Worm (Caenorhabditis elegans) whole organism, L4 larva: ENCODE measurements around the gene C45G9.9.

Experiments
- D1046.2 ChIP-seq: fragments of 200-800 bp; sonication (Bioruptor generic); IDR thresholded peaks from 2 replicates; pipeline ENCODE4 v1.3.6; 2022; ENCODE audit warnings: missing genetic modification characterization, missing compliant biosample characterization
- F49E8.2 ChIP-seq: sonication (generic microtip); optimal IDR thresholded peaks from 2 replicates; lab custom pipeline; 2016; ENCODE audit warnings: missing compliant biosample characterization, mild to moderate bottlenecking, missing genetic modification characterization, borderline replicate concordance
- T20F7.1 ChIP-seq: fragments of 200-800 bp; sonication (Bioruptor generic); optimal IDR thresholded peaks from 2 replicates; lab custom pipeline; 2018; ENCODE audit warnings: mild to moderate bottlenecking, missing genetic modification characterization, missing compliant biosample characterization
- Y48G9A.11 ChIP-seq: fragments of 200-800 bp; sonication (Bioruptor generic); IDR thresholded peaks from 2 replicates; pipeline ENCODE4 v1.3.6; 2022; ENCODE audit warnings: missing genetic modification reagents, missing genetic modification characterization, missing compliant biosample characterization
- Y5F2A.4 ChIP-seq: fragments of 200-800 bp; sonication (Bioruptor generic); optimal IDR thresholded peaks from 2 replicates; lab custom pipeline; 2018; ENCODE audit warnings: mild to moderate bottlenecking, missing genetic modification characterization, missing compliant biosample characterization
- Y75B8A.6 ChIP-seq: fragments of 200-800 bp; sonication (Bioruptor generic); IDR thresholded peaks from 2 replicates; pipeline ENCODE4 v1.3.6; 2022; ENCODE audit warnings: missing genetic modification reagents, missing genetic modification characterization, missing compliant biosample characterization
- ZK337.2 ChIP-seq: fragments of 200-800 bp; sonication (Bioruptor generic); IDR thresholded peaks from 2 replicates; pipeline ENCODE4 v1.3.6; 2022; ENCODE audit warnings: missing genetic modification reagents, missing genetic modification characterization, missing compliant biosample characterization
- aly-2 ChIP-seq: sonication (generic microtip); optimal IDR thresholded peaks from 2 replicates; lab custom pipeline; 2018; ENCODE audit warnings: missing biosample characterization, missing genetic modification characterization
- ama-1 ChIP-seq: fragments of 150-350 bp; optimal IDR thresholded peaks from 2 replicates; lab custom pipeline; 2014; ENCODE audit warnings: inconsistent platforms, mixed read lengths
- ceh-32 ChIP-seq: sonication (generic microtip); optimal IDR thresholded peaks from 2 replicates; lab custom pipeline; 2016; ENCODE audit warnings: mild to moderate bottlenecking, missing genetic modification characterization, missing compliant biosample characterization; ENCODE audit not compliant: poor library complexity
- ceh-44 ChIP-seq: fragments of 200-800 bp; sonication (Bioruptor generic); IDR thresholded peaks from 2 replicates; pipeline ENCODE4 v1.3.6; 2022; ENCODE audit warnings: missing genetic modification reagents, missing genetic modification characterization, missing compliant biosample characterization
- ceh-82 ChIP-seq: sonication (generic microtip); optimal IDR thresholded peaks from 2 replicates; lab custom pipeline; 2017; ENCODE audit warnings: missing biosample characterization, missing genetic modification characterization
- ces-1 ChIP-seq: fragments of 150-350 bp; sonication (generic microtip); optimal IDR thresholded peaks from 4 replicates; lab custom pipeline; 2014; ENCODE audit warnings: missing biosample characterization, missing genetic modification reagents, missing genetic modification characterization
- daf-16 ChIP-seq, 3 experiments: sonication (generic microtip); optimal IDR thresholded peaks; 2 replicates each; lab custom pipeline; 2016 to 2017; ENCODE audit warnings: missing genetic modification characterization in 3 of 3, missing genetic modification reagents in 3 of 3, mild to moderate bottlenecking in 2 of 3, missing compliant biosample characterization in 2 of 3, missing biosample characterization in 1 of 3, moderate library complexity in 1 of 3
- daf-19 ChIP-seq: fragments of 200-800 bp; sonication (Bioruptor generic); conservative IDR thresholded peaks from 2 replicates; pipeline ENCODE4 v1.3.6; 2022; ENCODE audit warnings: missing genetic modification characterization, missing compliant biosample characterization
- dpl-1 ChIP-seq: fragments of 150-350 bp; optimal IDR thresholded peaks from 2 replicates; lab custom pipeline; 2014; ENCODE audit warnings: missing biosample characterization, missing genetic modification reagents, missing genetic modification characterization
- duxl-1 ChIP-seq: sonication (generic microtip); optimal IDR thresholded peaks from 2 replicates; lab custom pipeline; 2016; ENCODE audit warnings: mild to moderate bottlenecking, missing genetic modification characterization, moderate library complexity, missing compliant biosample characterization; ENCODE audit not compliant: poor library complexity
- dve-1 ChIP-seq: sonication (generic microtip); optimal IDR thresholded peaks from 2 replicates; lab custom pipeline; 2017; ENCODE audit warnings: antibody characterized with exemption, mild to moderate bottlenecking, missing genetic modification characterization, missing compliant biosample characterization; ENCODE audit not compliant: insufficient read depth
- egl-27 ChIP-seq: sonication (generic microtip); optimal IDR thresholded peaks from 3 replicates; lab custom pipeline; 2017; ENCODE audit warnings: missing biosample characterization, missing genetic modification reagents, missing genetic modification characterization
- egl-43 ChIP-seq: fragments of 200-800 bp; sonication (Bioruptor generic); IDR thresholded peaks from 2 replicates; pipeline ENCODE4 v1.3.6; 2022; ENCODE audit warnings: missing genetic modification reagents, missing genetic modification characterization, missing compliant biosample characterization
- fkh-10 ChIP-seq: fragments of 150-350 bp; optimal IDR thresholded peaks from 2 replicates; lab custom pipeline; 2014; ENCODE audit warnings: missing biosample characterization, missing genetic modification reagents, missing genetic modification characterization
- gei-8 ChIP-seq: fragments of 200-800 bp; sonication (Bioruptor generic); optimal IDR thresholded peaks from 2 replicates; lab custom pipeline; 2018; ENCODE audit warnings: mild to moderate bottlenecking, missing genetic modification characterization, missing compliant biosample characterization
- hif-1 ChIP-seq, 2 experiments: sonication (generic microtip); optimal IDR thresholded peaks; 2 replicates each; lab custom pipeline; 2016 to 2017; ENCODE audit warnings: missing compliant biosample characterization in 2 of 2, missing genetic modification characterization in 2 of 2, missing genetic modification reagents in 2 of 2, missing genotype in 2 of 2, mild to moderate bottlenecking in 1 of 2
- hlh-11 ChIP-seq: fragments of 200-800 bp; sonication (Bioruptor generic); optimal IDR thresholded peaks from 2 replicates; lab custom pipeline; 2018; ENCODE audit warnings: mild to moderate bottlenecking, missing genetic modification characterization, missing compliant biosample characterization
- hmg-1.1 ChIP-seq: fragments of 200-800 bp; sonication (Bioruptor generic); IDR thresholded peaks from 2 replicates; pipeline ENCODE4 v1.3.6; 2022; ENCODE audit warnings: missing genetic modification reagents, missing genetic modification characterization, missing compliant biosample characterization
- jun-1 ChIP-seq: fragments of 150-350 bp; optimal IDR thresholded peaks from 2 replicates; lab custom pipeline; 2014; ENCODE audit warnings: missing biosample characterization, missing genetic modification reagents, missing genetic modification characterization
- lim-7 ChIP-seq: fragments of 200-800 bp; sonication (Bioruptor generic); IDR thresholded peaks from 2 replicates; pipeline ENCODE4 v1.3.6; 2022; ENCODE audit warnings: missing genetic modification characterization, missing compliant biosample characterization
- lin-15B ChIP-seq: fragments of 150-350 bp; sonication (generic microtip); optimal IDR thresholded peaks from 3 replicates; lab custom pipeline; 2014; ENCODE audit warnings: missing biosample characterization, missing genetic modification characterization
- lin-38 ChIP-seq: fragments of 200-800 bp; sonication (Bioruptor generic); IDR thresholded peaks from 2 replicates; pipeline ENCODE4 v1.3.6; 2022; ENCODE audit warnings: missing genetic modification reagents, missing genetic modification characterization, missing compliant biosample characterization
- lir-3 ChIP-seq: sonication (generic microtip); optimal IDR thresholded peaks from 2 replicates; lab custom pipeline; 2016; ENCODE audit warnings: mild to moderate bottlenecking, missing genetic modification characterization, missing compliant biosample characterization
- lsy-2 ChIP-seq, 2 experiments: fragments of 150-350 bp in 1 of 2; sonication (generic microtip) in 1 of 2; optimal IDR thresholded peaks; 2 replicates each; lab custom pipeline; 2014 to 2017; ENCODE audit warnings: missing biosample characterization in 2 of 2, missing genetic modification characterization in 2 of 2
- mes-2 ChIP-seq: sonication (generic microtip); optimal IDR thresholded peaks from 2 replicates; lab custom pipeline; 2016; ENCODE audit warnings: missing genotype, mild to moderate bottlenecking, missing genetic modification characterization, missing compliant biosample characterization; ENCODE audit not compliant: poor library complexity, severe bottlenecking
- mxl-2 ChIP-seq: fragments of 200-800 bp; sonication (Bioruptor generic); conservative IDR thresholded peaks from 2 replicates; pipeline ENCODE4 v1.3.6; 2022; ENCODE audit warnings: missing genetic modification reagents, missing genetic modification characterization, missing compliant biosample characterization
- nhr-10 ChIP-seq: fragments of 150-350 bp; optimal IDR thresholded peaks from 2 replicates; lab custom pipeline; 2014; ENCODE audit warnings: missing biosample characterization, missing genetic modification characterization
- nhr-102 ChIP-seq: sonication (generic microtip); optimal IDR thresholded peaks from 2 replicates; lab custom pipeline; 2016; ENCODE audit warnings: mild to moderate bottlenecking, missing genetic modification characterization, moderate library complexity, missing compliant biosample characterization
- nhr-11 ChIP-seq: fragments of 150-350 bp; optimal IDR thresholded peaks from 2 replicates; lab custom pipeline; 2014; ENCODE audit warnings: missing biosample characterization, missing genetic modification characterization
- nhr-111 ChIP-seq: fragments of 200-800 bp; sonication (Bioruptor generic); optimal IDR thresholded peaks from 2 replicates; lab custom pipeline; 2018; ENCODE audit warnings: mild to moderate bottlenecking, missing genetic modification characterization, missing compliant biosample characterization
- nhr-237 ChIP-seq: sonication (generic microtip); optimal IDR thresholded peaks from 2 replicates; lab custom pipeline; 2017; ENCODE audit warnings: missing biosample characterization, missing genetic modification characterization
- nhr-41 ChIP-seq: fragments of 200-800 bp; sonication (Bioruptor generic); IDR thresholded peaks from 2 replicates; pipeline ENCODE4 v1.3.6; 2022; ENCODE audit warnings: missing genetic modification reagents, missing genetic modification characterization, missing compliant biosample characterization
- nhr-42 ChIP-seq: fragments of 200-800 bp; sonication (Bioruptor generic); IDR thresholded peaks from 2 replicates; pipeline ENCODE4 v1.3.6; 2022; ENCODE audit warnings: missing genetic modification characterization, missing compliant biosample characterization
- saeg-2 ChIP-seq: fragments of 200-800 bp; sonication (Bioruptor generic); IDR thresholded peaks from 2 replicates; pipeline ENCODE4 v1.3.6; 2022; ENCODE audit warnings: missing genetic modification reagents, missing genetic modification characterization, missing compliant biosample characterization
- snpc-1.2 ChIP-seq: fragments of 200-800 bp; sonication (Bioruptor generic); IDR thresholded peaks from 2 replicates; pipeline ENCODE4 v1.3.6; 2022; ENCODE audit warnings: missing genetic modification reagents, missing genetic modification characterization, missing compliant biosample characterization
- spr-1 ChIP-seq: sonication (generic microtip); optimal IDR thresholded peaks from 2 replicates; lab custom pipeline; 2016; ENCODE audit warnings: mild to moderate bottlenecking, missing genetic modification characterization, missing compliant biosample characterization
- spr-3 ChIP-seq: fragments of 200-800 bp; sonication (Bioruptor generic); optimal IDR thresholded peaks from 2 replicates; lab custom pipeline; 2018; ENCODE audit warnings: mild to moderate bottlenecking, missing genetic modification characterization, missing compliant biosample characterization
- unc-39 ChIP-seq: sonication (generic microtip); optimal IDR thresholded peaks from 2 replicates; lab custom pipeline; 2017; ENCODE audit warnings: missing biosample characterization, missing genetic modification characterization
- unc-62 ChIP-seq, 3 experiments: fragments of 150-350 bp in 1 of 3; sonication (generic microtip); optimal IDR thresholded peaks in 2 of 3; peaks in 1 of 3; 1 replicate in 1 of 3; 2 replicates in 2 of 3; lab custom pipeline; 2014 to 2017; ENCODE audit warnings: missing biosample characterization in 3 of 3, missing genetic modification characterization in 3 of 3, missing genetic modification reagents in 3 of 3, missing genotype in 1 of 3
- zfp-2 ChIP-seq: sonication (generic microtip); optimal IDR thresholded peaks from 2 replicates; lab custom pipeline; 2016; ENCODE audit warnings: mild to moderate bottlenecking, missing genetic modification characterization, missing compliant biosample characterization
- zip-2 ChIP-seq: fragments of 150-350 bp; optimal IDR thresholded peaks from 2 replicates; lab custom pipeline; 2014; ENCODE audit warnings: missing biosample characterization, missing genetic modification characterization
- ztf-11 ChIP-seq: fragments of 150-350 bp; optimal IDR thresholded peaks from 2 replicates; lab custom pipeline; 2014; ENCODE audit warnings: missing biosample characterization, missing genetic modification characterization
- ztf-7 ChIP-seq: fragments of 150-350 bp; optimal IDR thresholded peaks from 2 replicates; lab custom pipeline; 2014; ENCODE audit warnings: missing biosample characterization, missing genetic modification characterization

C45G9.9 gene

ce11 chrIII:5013915-5014346 lies 41.7 kb downstream of the C45G9.9 start (continued):
- TF ChIP-seq dpl-1 (GFP tag; lab: Kevin White, UChicago): peak; percentile 56
- no peak for TF ChIP-seq Y75B8A.6 (GFP tag; lab: Robert Waterston, UW)
- peak; percentile 67 for TF ChIP-seq lin-38 (GFP tag; lab: Robert Waterston, UW)
- no peak for TF ChIP-seq ceh-44 (GFP tag; lab: Robert Waterston, UW)
- TF ChIP-seq nhr-42 (GFP tag; lab: Robert Waterston, UW): no peak
- TF ChIP-seq unc-39 (tag; lab: Kevin White, UChicago): no peak
- TF ChIP-seq aly-2 (tag; lab: Kevin White, UChicago): no peak
- peak; percentile 48 for TF ChIP-seq nhr-102 (tag; lab: Kevin White, UChicago)
- TF ChIP-seq zfp-2 (tag; lab: Kevin White, UChicago): no peak
- TF ChIP-seq nhr-11 (tag; lab: Kevin White, UChicago): peak; percentile 94
- no peak for TF ChIP-seq nhr-111
- TF ChIP-seq T20F7.1: peak; percentile 72
- TF ChIP-seq lin-15B: no peak
- no peak for TF ChIP-seq mxl-2 (GFP tag; lab: Robert Waterston, UW)
- peak; percentile 78 to 90 for TF ChIP-seq lsy-2 (tag; optimal IDR thresholded peaks at IDR 0.05; lab: Kevin White, UChicago)
- TF ChIP-seq hlh-11: peak; percentile 94
- TF ChIP-seq saeg-2: no peak
- TF ChIP-seq fkh-10 (GFP tag; lab: Kevin White, UChicago): peak; percentile 70
- no peak for TF ChIP-seq ztf-11 (tag; lab: Kevin White, UChicago)
- TF ChIP-seq ces-1 (GFP tag; lab: Kevin White, UChicago): peak; percentile 71
- TF ChIP-seq D1046.2 (GFP tag; lab: Robert Waterston, UW): no peak
- no peak for TF ChIP-seq daf-19
- peak; percentile 69 for TF ChIP-seq nhr-10
- TF ChIP-seq ZK337.2: no peak
- TF ChIP-seq nhr-41 (GFP tag; lab: Robert Waterston, UW): no peak
- no peak for TF ChIP-seq nhr-237 (tag; lab: Kevin White, UChicago)
- TF ChIP-seq mes-2: peak; percentile 75
- TF ChIP-seq unc-62 (GFP tag; optimal IDR thresholded peaks at IDR 0.05 in 1 of 2; lab: Kevin White, UChicago): peak in 1 of 2 experiments; percentile 99
- TF ChIP-seq unc-62 (tag; optimal IDR thresholded peaks at IDR 0.05; lab: Kevin White, UChicago): no peak
- TF ChIP-seq hmg-1.1 (GFP tag; lab: Robert Waterston, UW): peak; percentile 93
- no peak for TF ChIP-seq F49E8.2 (tag; lab: Kevin White, UChicago)
- TF ChIP-seq Y48G9A.11 (GFP tag; lab: Robert Waterston, UW): no peak
- TF ChIP-seq spr-3 (GFP tag; lab: Kevin White, UChicago): no peak
- peak; percentile 87 for TF ChIP-seq dve-1
- TF ChIP-seq ceh-82 (tag; lab: Kevin White, UChicago): no peak
- no peak for TF ChIP-seq ceh-32 (tag; lab: Kevin White, UChicago)
- TF ChIP-seq snpc-1.2 (GFP tag; lab: Robert Waterston, UW): no peak
- no peak for TF ChIP-seq egl-27 (tag; lab: Kevin White, UChicago)
- 0 out of 2 replicates have a peak, but pooled peaks have one; percentile 35 for TF ChIP-seq lim-7 (GFP tag; lab: Robert Waterston, UW)
- TF ChIP-seq gei-8 (GFP tag; lab: Kevin White, UChicago): peak; percentile 21
- no peak for TF ChIP-seq jun-1 (tag; lab: Kevin White, UChicago)
- peak; percentile 22 to 27 for TF ChIP-seq daf-16 (GFP tag; optimal IDR thresholded peaks at IDR 0.05; lab: Kevin White, UChicago)
- TF ChIP-seq daf-16 (tag; optimal IDR thresholded peaks at IDR 0.05; lab: Kevin White, UChicago): peak; percentile 17
- peak in 1 of 2 experiments; percentile 73 for TF ChIP-seq hif-1 (tag; optimal IDR thresholded peaks at IDR 0.05; lab: Kevin White, UChicago)
- no peak; the same call in none of the 2 replicates for TF ChIP-seq egl-43 (GFP tag; lab: Robert Waterston, UW)
- peak; percentile 54 for TF ChIP-seq spr-1 (tag; lab: Kevin White, UChicago)
- peak; percentile 79 for TF ChIP-seq ztf-7
- peak; percentile 34 for TF ChIP-seq zip-2 (tag; lab: Kevin White, UChicago)
- TF ChIP-seq ama-1: no peak
- TF ChIP-seq lir-3: no peak
- no peak for TF ChIP-seq duxl-1
- no peak for TF ChIP-seq Y5F2A.4
